Fruit fly (Drosophila melanogaster): ENCODE data around the gene Dpck.
A peak's percentile ranks its signal among the peaks of the same experiment; 100 is the strongest.

- TF ChIP-seq h (GFP tag; optimal IDR thresholded peaks at IDR 0.05) (peak; percentile 30), Rel (GFP tag; optimal IDR thresholded peaks at IDR 0.05) (no peak), Rel (tag; optimal IDR thresholded peaks at IDR 0.05) (peak; percentile 47), psq (GFP tag; optimal IDR thresholded peaks at IDR 0.05) (no peak), Vsx2 (GFP tag; optimal IDR thresholded peaks at IDR 0.05; ENCODE audit: partially characterized antibody) (no peak), Hr78 (GFP tag; optimal IDR thresholded peaks at IDR 0.05) (no peak), Hr83 (GFP tag; optimal IDR thresholded peaks at IDR 0.05; ENCODE audit: poor library complexity, severe bottlenecking) (peak; percentile 23)
Measured at dm6 chr3R:7081972-7082371, at the start of gene Dpck.
